Fruit fly (Drosophila melanogaster): Measurements from ENCODE around the gene Edem2.

Gene Edem2

DNA sequence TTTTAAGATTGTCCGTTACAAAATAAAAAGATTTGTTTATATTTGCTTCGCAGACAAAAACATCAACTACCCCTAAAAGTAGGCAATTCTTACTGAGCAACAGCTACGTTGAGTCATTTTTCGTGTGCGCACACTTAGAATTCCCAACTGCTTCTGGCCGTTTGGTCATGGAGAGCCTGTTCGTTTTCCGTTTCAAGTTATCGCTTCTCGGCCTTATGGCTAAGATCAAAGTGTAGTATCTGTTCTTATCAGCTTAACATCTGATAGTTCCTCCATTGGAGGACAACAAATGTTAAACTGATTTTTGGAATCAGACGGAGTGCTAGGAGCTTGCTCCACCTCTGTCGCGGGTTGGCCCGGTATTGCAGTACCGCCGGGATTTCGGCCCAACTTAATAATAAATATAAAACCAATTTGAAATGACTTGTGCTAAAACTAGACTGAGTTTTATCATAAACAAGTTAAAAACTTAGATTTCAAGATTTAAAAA is 23.7 kb downstream of the Edem2 start (continued):
- TF ChIP-seq bbx (GFP tag; IDR thresholded peaks at IDR 0.05; ENCODE audit: partially characterized antibody) (peak; percentile 77), pros (GFP tag; optimal IDR thresholded peaks at IDR 0.05) (peak; percentile 98), CG14014 (GFP tag; IDR thresholded peaks at IDR 0.05) (peak; percentile 41; the same call in 1 of the 2 replicates), CG1647 (GFP tag; optimal IDR thresholded peaks at IDR 0.05) (peak; percentile 74), CG18764 (GFP tag; optimal IDR thresholded peaks at IDR 0.05) (peak; percentile 32), ara (GFP tag; IDR thresholded peaks at IDR 0.05) (peak; percentile 49; the same call in 1 of the 2 replicates), CG3726 (GFP tag; IDR thresholded peaks at IDR 0.05) (peak; percentile 46; the same call in 1 of the 3 replicates), Dad (GFP tag; optimal IDR thresholded peaks at IDR 0.05) (peak; percentile 68), bcd (GFP tag; optimal IDR thresholded peaks at IDR 0.05) (peak; percentile 54), Rfx (GFP tag; IDR thresholded peaks at IDR 0.05) (peak; percentile 56; the same call in 1 of the 2 replicates), Rx (GFP tag; IDR thresholded peaks at IDR 0.05) (0 out of 2 replicates have a peak, but pooled peaks have one; percentile 14), NK7.1 (GFP tag; optimal IDR thresholded peaks at IDR 0.05) (peak; percentile 3), sens (GFP tag) (peak; percentile 93), btn (GFP tag; optimal IDR thresholded peaks at IDR 0.05) (peak; percentile 52), Med (GFP tag) (peak; percentile 97), fd64A (GFP tag; optimal IDR thresholded peaks at IDR 0.05) (peak; percentile 35), Mrtf (GFP tag; IDR thresholded peaks at IDR 0.05) (0 out of 3 replicates have a peak, but pooled peaks have one; percentile 15), CG9727 (GFP tag; optimal IDR thresholded peaks at IDR 0.05) (peak; percentile 25), CG16863 (GFP tag; optimal IDR thresholded peaks at IDR 0.05) (peak; percentile 31), ato (GFP tag; IDR thresholded peaks at IDR 0.05; ENCODE audit: partially characterized antibody) (peak; percentile 5; the same call in 1 of the 2 replicates), cwo (GFP tag; optimal IDR thresholded peaks at IDR 0.05) (peak; percentile 52), sens-2 (GFP tag; IDR thresholded peaks at IDR 0.05) (0 out of 2 replicates have a peak, but pooled peaks have one; percentile 41), CG10959 (GFP tag; IDR thresholded peaks at IDR 0.05) (peak; percentile 75), CG34224 (GFP tag; IDR thresholded peaks at IDR 0.05; ENCODE audit: partially characterized antibody) (peak; percentile 35; the same call in 1 of the 3 replicates), zfh1 (GFP tag; IDR thresholded peaks at IDR 0.05) (peak; percentile 77), pho (GFP tag; optimal IDR thresholded peaks at IDR 0.05) (peak; percentile 56), H15 (GFP tag; IDR thresholded peaks at IDR 0.05) (peak; percentile 55; the same call in 1 of the 3 replicates), CG6689 (GFP tag; IDR thresholded peaks at IDR 0.05) (peak; percentile 26; the same call in 1 of the 2 replicates), Sry-δ (GFP tag; optimal IDR thresholded peaks at IDR 0.05) (peak; percentile 29), zen (tag; optimal IDR thresholded peaks at IDR 0.05) (peak; percentile 59), CG8089 (GFP tag; optimal IDR thresholded peaks at IDR 0.05) (peak; percentile 8), bab2 (GFP tag; optimal IDR thresholded peaks at IDR 0.05) (peak; percentile 14), onecut (GFP tag; IDR thresholded peaks at IDR 0.05) (peak; percentile 50; the same call in 1 of the 2 replicates), CG11456 (GFP tag; IDR thresholded peaks at IDR 0.05) (peak; percentile 69; the same call in 1 of the 3 replicates), knrl (GFP tag; IDR thresholded peaks at IDR 0.05; ENCODE audit: partially characterized antibody) (peak; percentile 78; the same call in 2 of the 3 replicates), CG6272 (GFP tag; IDR thresholded peaks at IDR 0.05) (peak; percentile 28; the same call in 1 of the 2 replicates), CG31224 (GFP tag; IDR thresholded peaks at IDR 0.05) (peak; percentile 33; the same call in 1 of the 2 replicates), CG11695 (GFP tag; IDR thresholded peaks at IDR 0.05) (peak; percentile 42; the same call in 1 of the 3 replicates), chm (GFP tag; IDR thresholded peaks at IDR 0.05) (peak; percentile 72; the same call in 1 of the 2 replicates), E2f1 (GFP tag; IDR thresholded peaks at IDR 0.05) (peak; percentile 49; the same call in 1 of the 2 replicates), Stat92E (GFP tag; optimal IDR thresholded peaks at IDR 0.05) (peak in 1 of 3 experiments; percentile 87), Camta (GFP tag; optimal IDR thresholded peaks at IDR 0.05) (peak; percentile 50), Xrp1 (GFP tag; IDR thresholded peaks at IDR 0.05) (peak; percentile 72), CG10209 (GFP tag; optimal IDR thresholded peaks at IDR 0.05) (peak; percentile 59), ftz-f1 (GFP tag; optimal IDR thresholded peaks at IDR 0.05) (peak; percentile 13), NC2α (GFP tag; optimal IDR thresholded peaks at IDR 0.05) (peak; percentile 53), Opbp (GFP tag; IDR thresholded peaks at IDR 0.05; ENCODE audit: partially characterized antibody) (peak; percentile 72), caup (GFP tag; optimal IDR thresholded peaks at IDR 0.05; ENCODE audit: severe bottlenecking) (peak; percentile 80), grn (GFP tag; optimal IDR thresholded peaks at IDR 0.05) (peak; percentile 81)
